Worm (Caenorhabditis elegans) whole organism, L2 larva: ENCODE measurements around the gene perm-5.

ENCODE experiments used
- C34F6.9 ChIP-seq: fragments of 150-350 bp; optimal IDR thresholded peaks from 2 replicates; lab custom pipeline; 2014; ENCODE audit warnings: missing biosample characterization, missing genetic modification characterization
- F13H6.1 ChIP-seq: sonication (generic microtip); optimal IDR thresholded peaks from 2 replicates; lab custom pipeline; 2016; ENCODE audit warnings: missing genetic modification characterization, missing compliant biosample characterization
- R02D3.7 ChIP-seq: fragments of 150-350 bp; optimal IDR thresholded peaks from 2 replicates; lab custom pipeline; 2014; ENCODE audit warnings: missing biosample characterization, missing genetic modification characterization
- Y55F3AM.14 ChIP-seq: fragments of 200-800 bp; sonication (Bioruptor generic); optimal IDR thresholded peaks from 2 replicates; lab custom pipeline; 2018; ENCODE audit warnings: mild to moderate bottlenecking, missing genetic modification characterization, missing compliant biosample characterization
- aly-2 ChIP-seq: fragments of 150-350 bp; optimal IDR thresholded peaks from 2 replicates; lab custom pipeline; 2014; ENCODE audit warnings: missing biosample characterization, missing genetic modification characterization
- ceh-16 ChIP-seq: fragments of 150-350 bp; optimal IDR thresholded peaks from 2 replicates; lab custom pipeline; 2014; ENCODE audit warnings: missing biosample characterization, missing genetic modification characterization
- crh-2 ChIP-seq: sonication (generic microtip); optimal IDR thresholded peaks from 2 replicates; lab custom pipeline; 2017; ENCODE audit warnings: missing biosample characterization, missing genetic modification characterization
- fos-1 ChIP-seq: fragments of 150-350 bp; optimal IDR thresholded peaks from 2 replicates; lab custom pipeline; 2014; ENCODE audit warnings: missing biosample characterization, missing genetic modification characterization
- lsy-2 ChIP-seq, 2 experiments: fragments of 150-350 bp in 1 of 2; sonication (generic microtip) in 1 of 2; optimal IDR thresholded peaks; 2 replicates each; lab custom pipeline; 2014 to 2017; ENCODE audit warnings: missing biosample characterization in 2 of 2, missing genetic modification characterization in 2 of 2
- mab-5 ChIP-seq: fragments of 150-350 bp; optimal IDR thresholded peaks from 2 replicates; lab custom pipeline; 2014; ENCODE audit warnings: missing biosample characterization, missing genetic modification characterization
- nhr-25 ChIP-seq: fragments of 150-350 bp; sonication (generic microtip); optimal IDR thresholded peaks from 3 replicates; lab custom pipeline; 2014; ENCODE audit warnings: missing biosample characterization, missing genetic modification characterization
- nhr-6 ChIP-seq: fragments of 150-350 bp; optimal IDR thresholded peaks from 2 replicates; lab custom pipeline; 2014; ENCODE audit warnings: missing biosample characterization, missing genetic modification characterization
- sma-9 ChIP-seq, 2 experiments: fragments of 150-350 bp in 1 of 2; sonication (generic microtip) in 1 of 2; optimal IDR thresholded peaks; 2 replicates each; lab custom pipeline; 2014 to 2016; ENCODE audit warnings: missing genetic modification characterization in 2 of 2, mild to moderate bottlenecking in 1 of 2, missing biosample characterization in 1 of 2, missing compliant biosample characterization in 1 of 2, missing genetic modification reagents in 1 of 2, moderate library complexity in 1 of 2
- unc-39 ChIP-seq: fragments of 150-350 bp; optimal IDR thresholded peaks from 2 replicates; lab custom pipeline; 2014; ENCODE audit warnings: missing biosample characterization, missing genetic modification characterization
- unc-62 ChIP-seq: fragments of 150-350 bp; optimal IDR thresholded peaks from 2 replicates; lab custom pipeline; 2014; ENCODE audit warnings: missing biosample characterization, missing genetic modification reagents, missing genetic modification characterization
- zag-1 ChIP-seq: fragments of 150-350 bp; optimal IDR thresholded peaks from 2 replicates; lab custom pipeline; 2014; ENCODE audit warnings: missing biosample characterization, missing genetic modification characterization
- ztf-1 ChIP-seq: fragments of 200-800 bp; sonication (Bioruptor generic); conservative IDR thresholded peaks from 2 replicates; pipeline ENCODE4 v1.3.6; 2022; ENCODE audit warnings: missing genetic modification characterization, missing compliant biosample characterization

Gene perm-5

ce11 chrIV:5652811-5653483 lies 50.3 kb downstream of the perm-5 start:
- TF ChIP-seq unc-39 (tag; lab: Kevin White, UChicago) (no peak), Y55F3AM.14 (GFP tag; lab: Kevin White, UChicago) (no peak), sma-9 (GFP tag; optimal IDR thresholded peaks at IDR 0.05; lab: Kevin White, UChicago) (peak; percentile 23), sma-9 (tag; optimal IDR thresholded peaks at IDR 0.05; lab: Kevin White, UChicago) (no peak), fos-1 (tag; lab: Kevin White, UChicago) (peak; percentile 15)

ce11 chrIV:5650761-5651332 lies 52.4 kb downstream of the perm-5 start:
- TF ChIP-seq F13H6.1 (tag; lab: Kevin White, UChicago) (no peak), lsy-2 (tag; optimal IDR thresholded peaks at IDR 0.05; lab: Kevin White, UChicago) (peak in 1 of 2 experiments; percentile 10), unc-39 (tag; lab: Kevin White, UChicago) (no peak), mab-5 (tag; lab: Kevin White, UChicago) (no peak), zag-1 (tag; lab: Kevin White, UChicago) (no peak), unc-62 (GFP tag; lab: Kevin White, UChicago) (no peak), ceh-16 (tag; lab: Kevin White, UChicago) (no peak), crh-2 (tag; lab: Kevin White, UChicago) (peak; percentile 8), nhr-25 (tag; lab: Kevin White, UChicago) (peak; percentile 15)

- TF ChIP-seq R02D3.7 (tag; lab: Kevin White, UChicago) (peak; percentile 77), ztf-1 (GFP tag; lab: Robert Waterston, UW) (no peak), C34F6.9 (tag; lab: Kevin White, UChicago) (peak; percentile 23), aly-2 (tag; lab: Kevin White, UChicago) (no peak), nhr-6 (tag; lab: Kevin White, UChicago) (no peak)
Measured at ce11 chrIV:5649073-5649583, 54.1 kb downstream of the perm-5 start, which contains the start of gene csn-5. csn-5 (plus strand) TSS chrIV:5649533.
